Worm (Caenorhabditis elegans) whole organism, young adult: ENCODE measurements around the gene W06D11.1.

Experiments used
- B0019.2 ChIP-seq: fragments of 200-800 bp; sonication (Bioruptor generic); conservative IDR thresholded peaks from 2 replicates; pipeline ENCODE4 v1.3.6; 2022; ENCODE audit warnings: missing genetic modification reagents, missing genetic modification characterization, missing compliant biosample characterization
- F23B12.7 ChIP-seq: sonication (generic microtip); optimal IDR thresholded peaks from 2 replicates; lab custom pipeline; 2017; ENCODE audit warnings: missing genetic modification characterization, mild to moderate bottlenecking, missing compliant biosample characterization, antibody characterized with exemption, moderate library complexity; ENCODE audit not compliant: insufficient read depth
- F49E8.2 ChIP-seq: sonication (generic microtip); optimal IDR thresholded peaks from 3 replicates; lab custom pipeline; 2017; ENCODE audit warnings: missing genetic modification characterization, mild to moderate bottlenecking, missing compliant biosample characterization, antibody characterized with exemption, moderate library complexity; ENCODE audit not compliant: insufficient read depth
- F52B5.7 ChIP-seq: sonication (generic microtip); optimal IDR thresholded peaks from 2 replicates; lab custom pipeline; 2016; ENCODE audit warnings: mild to moderate bottlenecking, missing genetic modification characterization, missing compliant biosample characterization
- F55B11.4 ChIP-seq: sonication (generic microtip); optimal IDR thresholded peaks from 2 replicates; lab custom pipeline; 2016; ENCODE audit warnings: missing compliant biosample characterization, missing genetic modification characterization, borderline replicate concordance; ENCODE audit not compliant: insufficient read depth
- K11D2.4 ChIP-seq: fragments of 200-800 bp; sonication (Bioruptor generic); IDR thresholded peaks from 2 replicates; pipeline ENCODE4 v1.3.6; 2022; ENCODE audit warnings: missing genetic modification reagents, missing genetic modification characterization, missing compliant biosample characterization
- Y53G8AR.9 ChIP-seq: fragments of 200-800 bp; sonication (Bioruptor generic); conservative IDR thresholded peaks from 2 replicates; pipeline ENCODE4 v1.3.6; 2022; ENCODE audit warnings: missing genetic modification reagents, missing genetic modification characterization, missing compliant biosample characterization
- ZK185.1 ChIP-seq: sonication (generic microtip); optimal IDR thresholded peaks from 2 replicates; lab custom pipeline; 2016; ENCODE audit warnings: mild to moderate bottlenecking, missing genetic modification characterization, missing compliant biosample characterization; ENCODE audit not compliant: poor library complexity, severe bottlenecking
- ama-1 ChIP-seq, 3 experiments: fragments of 150-350 bp in 1 of 3; sonication (generic microtip) in 2 of 3; optimal IDR thresholded peaks; 2 replicates each; lab custom pipeline; 2014 to 2018; ENCODE audit warnings: missing biosample characterization in 2 of 3, missing genetic modification characterization in 2 of 3, missing genetic modification reagents in 2 of 3
- athp-1 ChIP-seq: sonication (generic microtip); optimal IDR thresholded peaks from 2 replicates; lab custom pipeline; 2017; ENCODE audit warnings: mild to moderate bottlenecking, missing genetic modification characterization, missing compliant biosample characterization
- attf-6 ChIP-seq: fragments of 200-800 bp; sonication (Bioruptor generic); IDR thresholded peaks from 2 replicates; pipeline ENCODE4 v1.3.6; 2022; ENCODE audit warnings: missing genetic modification reagents, missing genetic modification characterization, missing compliant biosample characterization
- cebp-2 ChIP-seq: fragments of 200-800 bp; sonication (Bioruptor generic); IDR thresholded peaks from 2 replicates; pipeline ENCODE4 v1.3.6; 2022; ENCODE audit warnings: missing genetic modification characterization, missing compliant biosample characterization
- ceh-40 ChIP-seq: fragments of 200-800 bp; sonication (Bioruptor generic); IDR thresholded peaks from 2 replicates; pipeline ENCODE4 v1.3.6; 2022; ENCODE audit warnings: missing genetic modification characterization, missing compliant biosample characterization
- ceh-58 ChIP-seq: fragments of 200-800 bp; sonication (Bioruptor generic); IDR thresholded peaks from 2 replicates; pipeline ENCODE4 v1.3.6; 2022; ENCODE audit warnings: missing genetic modification characterization, missing compliant biosample characterization
- chd-7 ChIP-seq: sonication (generic microtip); optimal IDR thresholded peaks from 2 replicates; lab custom pipeline; 2016; ENCODE audit warnings: mild to moderate bottlenecking, missing genetic modification characterization, moderate library complexity, missing compliant biosample characterization
- efl-1 ChIP-seq: fragments of 150-350 bp; optimal IDR thresholded peaks from 2 replicates; lab custom pipeline; 2014; ENCODE audit warnings: missing biosample characterization, missing genetic modification reagents, missing genetic modification characterization
- egl-18 ChIP-seq: fragments of 200-800 bp; sonication (Bioruptor generic); IDR thresholded peaks from 2 replicates; pipeline ENCODE4 v1.3.6; 2022; ENCODE audit warnings: missing genetic modification reagents, missing genetic modification characterization, missing compliant biosample characterization
- egrh-3 ChIP-seq: fragments of 200-800 bp; sonication (Bioruptor generic); IDR thresholded peaks from 2 replicates; pipeline ENCODE4 v1.3.6; 2022; ENCODE audit warnings: missing genetic modification reagents, missing genetic modification characterization, missing compliant biosample characterization
- ets-4 ChIP-seq: fragments of 200-800 bp; sonication (Bioruptor generic); optimal IDR thresholded peaks from 2 replicates; lab custom pipeline; 2018; ENCODE audit warnings: mild to moderate bottlenecking, missing genetic modification characterization, missing compliant biosample characterization
- fkh-3 ChIP-seq: sonication (generic microtip); optimal IDR thresholded peaks from 2 replicates; lab custom pipeline; 2016; ENCODE audit warnings: mild to moderate bottlenecking, missing genetic modification characterization, missing compliant biosample characterization
- gei-17 ChIP-seq: fragments of 200-800 bp; sonication (Bioruptor generic); optimal IDR thresholded peaks from 2 replicates; lab custom pipeline; 2018; ENCODE audit warnings: mild to moderate bottlenecking, missing genetic modification characterization, missing compliant biosample characterization
- hlh-12 ChIP-seq: sonication (generic microtip); optimal IDR thresholded peaks from 2 replicates; lab custom pipeline; 2016; ENCODE audit warnings: missing genetic modification characterization, missing compliant biosample characterization
- hsf-1 ChIP-seq: fragments of 200-800 bp; sonication (Bioruptor generic); IDR thresholded peaks from 2 replicates; pipeline ENCODE4 v1.3.6; 2022; ENCODE audit warnings: missing genetic modification reagents, missing genetic modification characterization, missing compliant biosample characterization
- let-526 ChIP-seq: fragments of 200-800 bp; sonication (Bioruptor generic); IDR thresholded peaks from 2 replicates; pipeline ENCODE4 v1.3.6; 2022; ENCODE audit warnings: missing genetic modification reagents, missing genetic modification characterization, missing compliant biosample characterization
- lin-26 ChIP-seq: fragments of 200-800 bp; sonication (Bioruptor generic); IDR thresholded peaks from 2 replicates; pipeline ENCODE4 v1.3.6; 2022; ENCODE audit warnings: missing genetic modification reagents, missing genetic modification characterization, missing compliant biosample characterization
- lsl-1 ChIP-seq: fragments of 200-800 bp; sonication (Bioruptor generic); optimal IDR thresholded peaks from 2 replicates; lab custom pipeline; 2018; ENCODE audit warnings: mild to moderate bottlenecking, missing genetic modification characterization, moderate library complexity, missing compliant biosample characterization
- madf-10 ChIP-seq: sonication (generic microtip); optimal IDR thresholded peaks from 2 replicates; lab custom pipeline; 2016; ENCODE audit warnings: mild to moderate bottlenecking, missing genetic modification characterization, missing compliant biosample characterization
- mcd-1 ChIP-seq: fragments of 200-800 bp; sonication (Bioruptor generic); IDR thresholded peaks from 2 replicates; pipeline ENCODE4 v1.3.6; 2022; ENCODE audit warnings: missing genetic modification reagents, missing genetic modification characterization, missing compliant biosample characterization
- nfya-1 ChIP-seq: sonication (generic microtip); optimal IDR thresholded peaks from 2 replicates; lab custom pipeline; 2017; ENCODE audit warnings: antibody characterized with exemption, missing compliant biosample characterization, missing genetic modification characterization, borderline replicate concordance; ENCODE audit not compliant: insufficient read depth
- pbrm-1 ChIP-seq: fragments of 200-800 bp; sonication (Bioruptor generic); IDR thresholded peaks from 2 replicates; pipeline ENCODE4 v1.3.6; 2022; ENCODE audit warnings: missing genetic modification reagents, missing genetic modification characterization, missing compliant biosample characterization
- pha-4 ChIP-seq: fragments of 150-350 bp; sonication (generic microtip); optimal IDR thresholded peaks from 2 replicates; lab custom pipeline; 2014; ENCODE audit warnings: missing biosample characterization, missing genetic modification reagents, missing genetic modification characterization
- rec-8 ChIP-seq, 2 experiments: sonication (generic microtip); optimal IDR thresholded peaks; 2 replicates each; lab custom pipeline; 2016; ENCODE audit warnings: mild to moderate bottlenecking in 2 of 2, missing genetic modification characterization in 2 of 2, missing genetic modification reagents in 2 of 2, missing genotype in 2 of 2, missing biosample characterization in 1 of 2, missing compliant biosample characterization in 1 of 2, moderate library complexity in 1 of 2
- rpc-1 ChIP-seq, 2 experiments: fragments of 150-350 bp in 1 of 2; sonication (generic microtip) in 1 of 2; optimal IDR thresholded peaks; 2 replicates each; lab custom pipeline; 2014 to 2018; ENCODE audit warnings: missing biosample characterization in 1 of 2, missing genetic modification characterization in 1 of 2, missing genetic modification reagents in 1 of 2, missing genotype in 1 of 2
- sdz-38 ChIP-seq: sonication (generic microtip); optimal IDR thresholded peaks from 2 replicates; lab custom pipeline; 2016; ENCODE audit warnings: missing genotype, missing genetic modification characterization, missing compliant biosample characterization
- snpc-1.1 ChIP-seq: sonication (generic microtip); optimal IDR thresholded peaks from 2 replicates; lab custom pipeline; 2017; ENCODE audit warnings: missing genetic modification characterization, mild to moderate bottlenecking, missing compliant biosample characterization, antibody characterized with exemption, moderate library complexity, missing genotype, missing genetic modification reagents; ENCODE audit not compliant: insufficient read depth
- snpc-3.4 ChIP-seq: sonication (generic microtip); optimal IDR thresholded peaks from 2 replicates; lab custom pipeline; 2017; ENCODE audit warnings: missing genetic modification characterization, mild to moderate bottlenecking, missing compliant biosample characterization, antibody characterized with exemption, moderate library complexity, missing genotype, missing genetic modification reagents
- tbx-9 ChIP-seq: sonication (generic microtip); optimal IDR thresholded peaks from 2 replicates; lab custom pipeline; 2016; ENCODE audit warnings: borderline replicate concordance, missing genetic modification characterization, inconsistent platforms, missing compliant biosample characterization
- tlf-1 ChIP-seq: fragments of 200-800 bp; sonication (Bioruptor generic); optimal IDR thresholded peaks from 2 replicates; lab custom pipeline; 2018; ENCODE audit warnings: mild to moderate bottlenecking, missing genetic modification characterization, missing compliant biosample characterization
- unc-130 ChIP-seq: sonication (generic microtip); optimal IDR thresholded peaks from 2 replicates; lab custom pipeline; 2016; ENCODE audit warnings: missing genetic modification reagents, missing genetic modification characterization, missing compliant biosample characterization
- ztf-18 ChIP-seq: sonication (generic microtip); optimal IDR thresholded peaks from 2 replicates; lab custom pipeline; 2016; ENCODE audit warnings: missing genotype, mild to moderate bottlenecking, missing genetic modification characterization, missing compliant biosample characterization
- ztf-25 ChIP-seq: fragments of 200-800 bp; sonication (Bioruptor generic); IDR thresholded peaks from 2 replicates; pipeline ENCODE4 v1.3.6; 2022; ENCODE audit warnings: missing genetic modification reagents, missing genetic modification characterization, missing compliant biosample characterization
- ztf-26 ChIP-seq: sonication (generic microtip); optimal IDR thresholded peaks from 2 replicates; lab custom pipeline; 2017; ENCODE audit warnings: missing genetic modification characterization, missing compliant biosample characterization
- ztf-6 ChIP-seq: fragments of 200-800 bp; sonication (Bioruptor generic); IDR thresholded peaks from 2 replicates; pipeline ENCODE4 v1.3.6; 2022; ENCODE audit warnings: missing genetic modification reagents, missing genetic modification characterization, missing compliant biosample characterization

Gene W06D11.1

DNA sequence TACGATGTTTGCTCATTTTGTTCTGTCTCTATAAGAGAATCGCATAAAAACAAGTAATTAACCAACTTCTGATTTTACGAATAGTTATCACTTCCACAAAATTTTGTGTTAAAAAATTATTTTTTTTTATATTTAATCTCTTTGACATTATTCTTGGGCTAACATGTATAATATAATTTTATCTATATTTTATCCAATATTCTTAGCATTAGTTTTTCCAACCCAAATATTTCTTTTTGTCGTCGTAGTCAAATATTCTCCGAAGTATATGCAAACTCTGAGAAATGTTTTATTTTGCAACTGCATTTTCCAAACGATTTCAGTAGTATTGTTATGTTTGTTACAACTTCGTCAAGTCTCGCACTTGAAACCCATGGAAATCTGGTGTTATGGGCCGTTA is 39.1 kb downstream of the W06D11.1 start, which contains the start of gene srd-47:
Gene srd-47, plus strand, starts transcription at position 164 of the 400 bp plus-strand sequence.
- TF ChIP-seq mcd-1: no peak
- no peak for TF ChIP-seq efl-1 (GFP tag; lab: Kevin White, UChicago)
- TF ChIP-seq egl-18 (GFP tag; lab: Robert Waterston, UW): no peak
- no peak for TF ChIP-seq ama-1 (optimal IDR thresholded peaks at IDR 0.05; lab: Kevin White, UChicago)
- no peak for TF ChIP-seq ama-1 (GFP tag; optimal IDR thresholded peaks at IDR 0.05; lab: Kevin White, UChicago)
- TF ChIP-seq ZK185.1 (tag; lab: Kevin White, UChicago): no peak
- TF ChIP-seq ceh-58 (GFP tag; lab: Robert Waterston, UW): no peak
- TF ChIP-seq snpc-3.4: no peak
- no peak for TF ChIP-seq ceh-40 (GFP tag; lab: Robert Waterston, UW)
- TF ChIP-seq rec-8 (tag; optimal IDR thresholded peaks at IDR 0.05; lab: Kevin White, UChicago): no peak
- no peak for TF ChIP-seq pha-4 (tag; lab: Kevin White, UChicago)
- no peak for TF ChIP-seq ztf-26 (tag; lab: Kevin White, UChicago)
- no peak for TF ChIP-seq nfya-1 (tag; lab: Kevin White, UChicago)
- TF ChIP-seq tbx-9 (tag; lab: Kevin White, UChicago): no peak
- no peak for TF ChIP-seq F55B11.4 (tag; lab: Kevin White, UChicago)
- TF ChIP-seq ztf-25 (GFP tag; lab: Robert Waterston, UW): no peak
- TF ChIP-seq let-526: no peak
- no peak for TF ChIP-seq pbrm-1 (GFP tag; lab: Robert Waterston, UW)
- no peak for TF ChIP-seq egrh-3

DNA sequence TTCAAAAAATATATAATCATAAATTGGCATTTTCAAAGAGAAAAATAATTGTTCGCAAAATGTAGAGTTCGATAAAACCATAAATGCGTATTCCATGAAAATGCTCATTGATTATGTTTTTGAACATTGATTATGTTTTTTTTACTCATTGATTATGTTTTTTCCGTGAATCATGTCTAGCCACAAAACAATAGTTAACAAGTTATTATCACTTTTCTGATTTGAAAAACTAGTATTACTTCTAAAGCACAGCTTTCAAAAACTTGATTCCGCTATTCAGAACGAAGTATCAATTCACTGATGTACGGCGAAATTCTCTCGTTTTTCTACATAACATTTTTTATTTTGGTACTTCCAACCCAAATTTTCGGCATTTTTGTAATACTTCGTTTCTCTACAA is 41.4 kb downstream of the W06D11.1 start, which contains the start of gene srd-48:
Gene srd-48, plus strand, starts transcription at position 301 of the 400 bp plus-strand sequence.
- TF ChIP-seq madf-10 (tag; lab: Kevin White, UChicago) (no peak), sdz-38 (tag; lab: Kevin White, UChicago) (no peak), gei-17 (no peak), attf-6 (GFP tag; lab: Robert Waterston, UW) (no peak), Y53G8AR.9 (no peak), F23B12.7 (tag; lab: Kevin White, UChicago) (no peak), ztf-25 (GFP tag; lab: Robert Waterston, UW) (no peak), rpc-1 (optimal IDR thresholded peaks at IDR 0.05; lab: Kevin White, UChicago) (no peak), rpc-1 (tag; optimal IDR thresholded peaks at IDR 0.05; lab: Kevin White, UChicago) (no peak), F49E8.2 (tag; lab: Kevin White, UChicago) (no peak), ceh-40 (GFP tag; lab: Robert Waterston, UW) (no peak), ets-4 (GFP tag; lab: Kevin White, UChicago) (no peak), unc-130 (no peak), chd-7 (no peak)
- TF ChIP-seq, all 124 proteins: peak for 0

DNA sequence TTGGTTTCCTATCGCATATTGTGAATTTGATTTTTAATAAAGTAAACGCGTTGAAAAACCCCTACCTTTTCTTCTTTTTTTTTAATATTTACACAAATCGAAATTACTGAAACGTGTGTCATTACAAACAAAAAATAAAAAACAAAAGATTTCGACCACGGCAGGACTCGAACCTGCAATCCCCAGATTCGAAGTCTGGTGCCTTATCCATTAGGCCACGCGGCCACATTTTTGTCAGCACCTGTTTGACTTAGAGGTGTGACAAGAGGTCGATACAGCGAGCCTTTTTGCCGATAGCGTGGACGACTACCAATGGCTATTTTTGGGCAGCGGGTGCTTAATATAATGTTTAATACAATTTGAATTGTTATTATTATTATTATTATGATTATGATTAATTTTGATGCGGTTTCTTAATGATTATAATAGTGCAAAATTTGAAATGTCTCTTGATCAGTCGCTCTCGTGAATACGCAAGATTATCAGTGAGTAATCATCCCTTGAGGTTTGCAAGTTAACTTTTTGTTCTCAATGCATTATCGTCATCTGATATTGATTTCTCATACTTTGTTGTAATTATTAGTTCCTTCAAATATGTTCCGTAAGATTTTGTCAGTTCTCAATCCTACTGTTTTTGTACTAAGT is 43.6 kb downstream of the W06D11.1 start, which contains the start of gene srd-44:
Gene srd-44, plus strand, starts transcription at position 595 of the 645 bp plus-strand sequence.
- TF ChIP-seq F55B11.4 (tag; lab: Kevin White, UChicago): no peak
- peak; percentile 40 for TF ChIP-seq snpc-3.4
- no peak for TF ChIP-seq F23B12.7 (tag; lab: Kevin White, UChicago)
- peak; percentile 18 for TF ChIP-seq snpc-1.1 (tag; lab: Kevin White, UChicago)
- no peak for TF ChIP-seq lsl-1
- no peak for TF ChIP-seq B0019.2 (GFP tag; lab: Robert Waterston, UW)
- TF ChIP-seq pbrm-1 (GFP tag; lab: Robert Waterston, UW): peak; percentile 83
- no peak for TF ChIP-seq F52B5.7 (tag; lab: Kevin White, UChicago)
- no peak for TF ChIP-seq cebp-2
- no peak for TF ChIP-seq nfya-1 (tag; lab: Kevin White, UChicago)
- peak; percentile 45 for TF ChIP-seq athp-1 (tag; lab: Kevin White, UChicago)
- TF ChIP-seq lin-26: peak; percentile 86
- 0 out of 2 replicates have a peak, but pooled peaks have one; percentile 22 for TF ChIP-seq ztf-6
- no peak for TF ChIP-seq K11D2.4 (GFP tag; lab: Robert Waterston, UW)
- no peak for TF ChIP-seq ceh-58 (GFP tag; lab: Robert Waterston, UW)
- TF ChIP-seq hlh-12 (tag; lab: Kevin White, UChicago): no peak
- no peak for TF ChIP-seq fkh-3 (tag; lab: Kevin White, UChicago)
- peak; percentile 30 for TF ChIP-seq ztf-18
- TF ChIP-seq hsf-1 (GFP tag; lab: Robert Waterston, UW): no peak
- no peak for TF ChIP-seq tlf-1 (GFP tag; lab: Kevin White, UChicago)
